Fruit fly (Drosophila melanogaster): Measurements from ENCODE around the gene Dmtn.

The Dmtn gene

dm6 chr3R:6432784-6433469 is 27.2 kb upstream of the Dmtn start:
- TF ChIP-seq CG6792 (GFP tag; optimal IDR thresholded peaks at IDR 0.05) (no peak), esn (GFP tag; optimal IDR thresholded peaks at IDR 0.05) (peak; percentile 14), Eip78C (GFP tag) (peak; percentile 45), Smox (GFP tag; optimal IDR thresholded peaks at IDR 0.05) (no peak), vri (GFP tag; optimal IDR thresholded peaks at IDR 0.05) (peak; percentile 84), eg (GFP tag; IDR thresholded peaks at IDR 0.05) (0 out of 3 replicates have a peak, but pooled peaks have one; percentile 18)

dm6 chr3R:6432321-6432720 is 26.6 kb upstream of the Dmtn start:
- TF ChIP-seq Blimp-1 (GFP tag; optimal IDR thresholded peaks at IDR 0.05) (no peak), CG6792 (GFP tag; optimal IDR thresholded peaks at IDR 0.05) (no peak), CG11294 (GFP tag; IDR thresholded peaks at IDR 0.05) (no peak), lz (GFP tag; optimal IDR thresholded peaks at IDR 0.05) (no peak), Sox14 (GFP tag; optimal IDR thresholded peaks at IDR 0.05) (no peak), pdm3 (GFP tag; optimal IDR thresholded peaks at IDR 0.05) (no peak)

- TF ChIP-seq CG10631 (GFP tag; optimal IDR thresholded peaks at IDR 0.05) (no peak), fkh (GFP tag; optimal IDR thresholded peaks at IDR 0.05) (peak; percentile 27), achi (GFP tag; optimal IDR thresholded peaks at IDR 0.05) (no peak), ss (GFP tag; optimal IDR thresholded peaks at IDR 0.05) (peak in 1 of 2 experiments; percentile 31), eg (GFP tag; IDR thresholded peaks at IDR 0.05) (peak; percentile 21; the same call in 1 of the 3 replicates)
These were observed 24.5 kb upstream of the Dmtn start for dm6 chr3R:6430206-6430605.

DNA sequence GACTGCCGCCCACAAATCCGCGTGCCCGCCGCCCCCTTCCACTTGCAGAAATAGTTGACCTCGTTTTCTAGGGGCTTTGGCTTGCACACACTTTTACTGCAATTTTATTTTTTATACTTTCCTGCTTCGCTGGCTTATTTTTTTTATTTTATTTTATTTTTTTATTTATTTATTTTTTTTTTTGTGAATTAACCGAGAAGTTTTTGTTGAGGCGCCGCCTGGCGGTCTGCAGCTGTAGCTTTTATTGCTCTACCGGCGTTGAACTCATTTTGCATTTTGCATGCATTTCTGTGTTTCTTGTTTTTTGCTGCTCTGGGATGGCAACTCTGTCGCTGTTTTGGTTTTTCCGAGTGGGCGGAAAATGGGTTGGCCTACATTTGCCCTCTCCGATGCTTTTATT is 24.0 kb upstream of the Dmtn start:
- peak; percentile 20 for TF ChIP-seq achi (GFP tag; optimal IDR thresholded peaks at IDR 0.05)
- no peak for TF ChIP-seq CG6792 (GFP tag; optimal IDR thresholded peaks at IDR 0.05)
- TF ChIP-seq CG6276 (GFP tag; optimal IDR thresholded peaks at IDR 0.05): peak; percentile 66
- TF ChIP-seq CG7368 (GFP tag; optimal IDR thresholded peaks at IDR 0.05): no peak
- peak; percentile 15 for TF ChIP-seq CG4318 (GFP tag; optimal IDR thresholded peaks at IDR 0.05)
- TF ChIP-seq CG34406 (GFP tag; optimal IDR thresholded peaks at IDR 0.05): no peak
- TF ChIP-seq Eip78C (GFP tag): peak; percentile 5
- peak; percentile 83 for TF ChIP-seq eg (GFP tag; IDR thresholded peaks at IDR 0.05)
- no peak for TF ChIP-seq CG11762 (GFP tag; optimal IDR thresholded peaks at IDR 0.05; ENCODE audit: insufficient read depth)
- TF ChIP-seq Eip75B (GFP tag; optimal IDR thresholded peaks at IDR 0.05): no peak
- no peak for TF ChIP-seq CG11902 (GFP tag; optimal IDR thresholded peaks at IDR 0.05)
- TF ChIP-seq svp (GFP tag): no peak
- no peak for TF ChIP-seq CG6808 (GFP tag; optimal IDR thresholded peaks at IDR 0.05)
- no peak for TF ChIP-seq fd85E (GFP tag; optimal IDR thresholded peaks at IDR 0.05)
- TF ChIP-seq CG8119 (GFP tag; IDR thresholded peaks at IDR 0.05): peak; percentile 58; the same call in 2 of the 3 replicates
- TF ChIP-seq spab (GFP tag; optimal IDR thresholded peaks at IDR 0.05): no peak
- no peak for TF ChIP-seq acj6 (GFP tag; optimal IDR thresholded peaks at IDR 0.05)
- no peak for TF ChIP-seq CG3919 (GFP tag; optimal IDR thresholded peaks at IDR 0.05)
- no peak for TF ChIP-seq CG16779 (tag; optimal IDR thresholded peaks at IDR 0.05)
- TF ChIP-seq topi (GFP tag; optimal IDR thresholded peaks at IDR 0.05): no peak
- TF ChIP-seq vri (GFP tag; optimal IDR thresholded peaks at IDR 0.05): no peak
- no peak for TF ChIP-seq Sox15 (GFP tag; optimal IDR thresholded peaks at IDR 0.05)
- TF ChIP-seq CG15336 (GFP tag; IDR thresholded peaks at IDR 0.05): peak; percentile 69
- TF ChIP-seq CG9139 (GFP tag; optimal IDR thresholded peaks at IDR 0.05): no peak
- no peak for TF ChIP-seq CG8632 (GFP tag; optimal IDR thresholded peaks at IDR 0.05)
- TF ChIP-seq Eip93F (GFP tag; optimal IDR thresholded peaks at IDR 0.05): no peak
- TF ChIP-seq fd59A (GFP tag; optimal IDR thresholded peaks at IDR 0.05): no peak
- peak; percentile 48 for TF ChIP-seq CG32006 (GFP tag; optimal IDR thresholded peaks at IDR 0.05)
- no peak for TF ChIP-seq Hr39 (GFP tag; optimal IDR thresholded peaks at IDR 0.05)
- no peak for TF ChIP-seq lz (GFP tag; optimal IDR thresholded peaks at IDR 0.05)
- no peak for TF ChIP-seq esn (GFP tag; optimal IDR thresholded peaks at IDR 0.05)
- 0 out of 2 replicates have a peak, but pooled peaks have one; percentile 26 for TF ChIP-seq CG11294 (GFP tag; IDR thresholded peaks at IDR 0.05)
- TF ChIP-seq Sox102F (GFP tag; optimal IDR thresholded peaks at IDR 0.05): no peak
- no peak for TF ChIP-seq Met (GFP tag; optimal IDR thresholded peaks at IDR 0.05)
- TF ChIP-seq Ets21C (GFP tag; optimal IDR thresholded peaks at IDR 0.05): no peak
- peak; percentile 58; the same call in 2 of the 3 replicates for TF ChIP-seq CG6163 (GFP tag; IDR thresholded peaks at IDR 0.05)
- no peak for TF ChIP-seq Ets96B (tag; optimal IDR thresholded peaks at IDR 0.05)

All from whole organism, prepupa.